Fruit fly (Drosophila melanogaster) whole organism, embryonic: ENCODE measurements around the gene CG3198.

ENCODE experiments used
- Bgb ChIP-seq: fragments of 200-800 bp; sonication (Bioruptor generic); IDR thresholded peaks from 2 replicates; pipeline ENCODE4 v1.3.6; 2022; ENCODE audit warnings: missing biosample characterization, missing genetic modification characterization; ENCODE audit not compliant: partially characterized antibody
- CG11695 ChIP-seq: fragments of 200-800 bp; sonication (Bioruptor generic); IDR thresholded peaks from 3 replicates; pipeline ENCODE4 v1.3.6; 2022; ENCODE audit warnings: missing biosample characterization, missing genetic modification characterization
- CG13424 ChIP-seq: fragments of 200-800 bp; sonication (Bioruptor generic); optimal IDR thresholded peaks from 2 replicates; lab custom pipeline; 2019; ENCODE audit warnings: missing biosample characterization, mild to moderate bottlenecking, missing genetic modification characterization, moderate library complexity
- CG14050 ChIP-seq: fragments of 200-800 bp; sonication (Bioruptor generic); IDR thresholded peaks from 3 replicates; pipeline ENCODE4 v1.3.6; 2022; ENCODE audit warnings: missing biosample characterization, missing genetic modification characterization
- CG17186 ChIP-seq: fragments of 200-800 bp; sonication (Bioruptor generic); optimal IDR thresholded peaks from 3 replicates; lab custom pipeline; 2017; ENCODE audit warnings: missing biosample characterization, missing genetic modification reagents, missing genetic modification characterization
- CG2202 ChIP-seq: fragments of 200-800 bp; sonication (Bioruptor generic); optimal IDR thresholded peaks from 2 replicates; lab custom pipeline; 2018; ENCODE audit warnings: missing biosample characterization, mild to moderate bottlenecking, missing genetic modification characterization
- CG2712 ChIP-seq: fragments of 200-800 bp; optimal IDR thresholded peaks from 3 replicates; lab custom pipeline; 2019; ENCODE audit warnings: missing biosample characterization, mild to moderate bottlenecking, missing genetic modification characterization, moderate library complexity
- CG31441 ChIP-seq: fragments of 200-800 bp; sonication (Bioruptor generic); IDR thresholded peaks from 2 replicates; pipeline ENCODE4 v1.3.6; 2022; ENCODE audit warnings: missing biosample characterization, missing genetic modification characterization
- CG3838 ChIP-seq: fragments of 200-800 bp; sonication (Bioruptor generic); optimal IDR thresholded peaks from 3 replicates; lab custom pipeline; 2016; ENCODE audit warnings: missing biosample characterization, missing genetic modification characterization
- CG4404 ChIP-seq: fragments of 200-800 bp; sonication (Bioruptor generic); IDR thresholded peaks from 2 replicates; pipeline ENCODE4 v1.3.6; 2022; ENCODE audit warnings: missing biosample characterization, missing genetic modification characterization
- CG9609 ChIP-seq: fragments of 200-800 bp; sonication (Bioruptor generic); optimal IDR thresholded peaks from 3 replicates; lab custom pipeline; 2016; ENCODE audit warnings: missing biosample characterization, missing genetic modification characterization
- D19A ChIP-seq: fragments of 200-800 bp; optimal IDR thresholded peaks from 3 replicates; lab custom pipeline; 2019; ENCODE audit warnings: missing biosample characterization, mild to moderate bottlenecking, missing genetic modification characterization, moderate library complexity
- Deaf1 ChIP-seq: fragments of 200-800 bp; optimal IDR thresholded peaks from 3 replicates; lab custom pipeline; 2019; ENCODE audit warnings: missing biosample characterization, mild to moderate bottlenecking, missing genetic modification characterization, moderate library complexity
- Gsc ChIP-seq: fragments of 200-800 bp; sonication (Bioruptor generic); IDR thresholded peaks from 2 replicates; pipeline ENCODE4 v1.3.6; 2022; ENCODE audit warnings: missing biosample characterization, missing genetic modification characterization
- HLH3B ChIP-seq: fragments of 200-800 bp; sonication (Bioruptor generic); IDR thresholded peaks from 2 replicates; pipeline ENCODE4 v1.3.6; 2022; ENCODE audit warnings: missing biosample characterization, missing genetic modification characterization
- Hmx ChIP-seq: fragments of 200-800 bp; sonication (Bioruptor generic); optimal IDR thresholded peaks from 2 replicates; lab custom pipeline; 2016; ENCODE audit warnings: missing biosample characterization, missing genetic modification characterization
- MTF-1 ChIP-seq: fragments of 200-800 bp; sonication (Bioruptor generic); optimal IDR thresholded peaks from 2 replicates; lab custom pipeline; 2018; ENCODE audit warnings: missing biosample characterization, mild to moderate bottlenecking, missing genetic modification characterization, borderline replicate concordance
- Mes4 ChIP-seq: fragments of 200-800 bp; sonication (Bioruptor generic); optimal IDR thresholded peaks from 2 replicates; lab custom pipeline; 2016; ENCODE audit warnings: missing biosample characterization, missing genetic modification characterization
- NFAT ChIP-seq: fragments of 200-800 bp; sonication (Bioruptor generic); IDR thresholded peaks from 2 replicates; pipeline ENCODE4 v1.3.6; 2022; ENCODE audit warnings: missing biosample characterization, missing genetic modification characterization
- Neu2 ChIP-seq: fragments of 200-800 bp; sonication (Bioruptor generic); optimal IDR thresholded peaks from 3 replicates; lab custom pipeline; 2016; ENCODE audit warnings: missing biosample characterization, missing genetic modification characterization, borderline replicate concordance
- Sry-δ ChIP-seq: fragments of 200-800 bp; sonication (Bioruptor generic); optimal IDR thresholded peaks from 2 replicates; lab custom pipeline; 2016; ENCODE audit warnings: missing biosample characterization, missing genetic modification characterization
- Tbp ChIP-seq: fragments of >200 bp; optimal IDR thresholded peaks from 2 replicates; lab custom pipeline; 2018; ENCODE audit warnings: missing biosample characterization, missing genetic modification characterization
- ab ChIP-seq: fragments of 200-800 bp; sonication (Bioruptor generic); optimal IDR thresholded peaks from 2 replicates; lab custom pipeline; 2016; ENCODE audit warnings: missing biosample characterization, missing genetic modification characterization
- ac ChIP-seq: fragments of 200-800 bp; sonication (Bioruptor generic); optimal IDR thresholded peaks from 3 replicates; lab custom pipeline; 2017; ENCODE audit warnings: missing biosample characterization, mild to moderate bottlenecking, missing genetic modification characterization
- al ChIP-seq: fragments of 200-800 bp; sonication (Bioruptor generic); IDR thresholded peaks from 2 replicates; pipeline ENCODE4 v1.3.6; 2022; ENCODE audit warnings: missing biosample characterization, missing genetic modification characterization
- da ChIP-seq: fragments of 200-800 bp; sonication (Bioruptor generic); optimal IDR thresholded peaks from 2 replicates; lab custom pipeline; 2016; ENCODE audit warnings: missing biosample characterization, missing genetic modification characterization
- dati ChIP-seq: fragments of 200-800 bp; sonication (Bioruptor generic); IDR thresholded peaks from 2 replicates; pipeline ENCODE4 v1.3.6; 2022; ENCODE audit warnings: missing biosample characterization, missing genetic modification characterization
- dysf ChIP-seq: fragments of 200-800 bp; sonication (Bioruptor generic); IDR thresholded peaks from 3 replicates; pipeline ENCODE4 v1.3.6; 2022; ENCODE audit warnings: missing biosample characterization, missing genetic modification characterization
- en ChIP-seq: fragments of 200-800 bp; sonication (Bioruptor generic); optimal IDR thresholded peaks from 2 replicates; lab custom pipeline; 2016; ENCODE audit warnings: missing biosample characterization, missing genetic modification characterization
- eve ChIP-seq, 2 experiments: fragments of >200 bp; optimal IDR thresholded peaks; 2 replicates each; lab custom pipeline; 2017; ENCODE audit warnings: missing biosample characterization in 2 of 2, missing genetic modification characterization in 2 of 2
- fd64A ChIP-seq: fragments of 200-800 bp; sonication (Bioruptor generic); optimal IDR thresholded peaks from 3 replicates; lab custom pipeline; 2018; ENCODE audit warnings: missing biosample characterization, mild to moderate bottlenecking, missing genetic modification characterization
- ham ChIP-seq: fragments of 200-800 bp; sonication (Bioruptor generic); IDR thresholded peaks from 2 replicates; pipeline ENCODE4 v1.3.6; 2022; ENCODE audit warnings: missing biosample characterization, missing genetic modification characterization
- hkb ChIP-seq, 2 experiments: fragments of 200-800 bp in 1 of 2; fragments of >200 bp in 1 of 2; sonication (Bioruptor generic) in 1 of 2; IDR thresholded peaks in 1 of 2; optimal IDR thresholded peaks in 1 of 2; 2 replicates each; pipeline versions ENCODE4 v1.3.6 to Lab custom; 2017 to 2022; ENCODE audit warnings: missing biosample characterization in 1 of 2, missing genetic modification characterization in 1 of 2
- kay ChIP-seq: fragments of 200-800 bp; sonication (Bioruptor generic); optimal IDR thresholded peaks from 2 replicates; lab custom pipeline; 2016; ENCODE audit warnings: missing biosample characterization, missing genetic modification characterization
- nom ChIP-seq: fragments of 200-800 bp; sonication (Bioruptor generic); optimal IDR thresholded peaks from 2 replicates; lab custom pipeline; 2017; ENCODE audit warnings: missing biosample characterization, missing genetic modification characterization, mild to moderate bottlenecking, moderate library complexity, missing genetic modification reagents
- org-1 ChIP-seq: fragments of 200-800 bp; sonication (Bioruptor generic); optimal IDR thresholded peaks from 2 replicates; lab custom pipeline; 2017; ENCODE audit warnings: missing biosample characterization, missing genetic modification characterization
- otp ChIP-seq: fragments of 200-800 bp; sonication (Bioruptor generic); IDR thresholded peaks from 3 replicates; pipeline ENCODE4, ENCODE4 v1.3.6; 2022; ENCODE audit warnings: missing biosample characterization, missing genetic modification characterization
- pan ChIP-seq, 4 experiments: fragments of >200 bp in 3 of 4; fragments of 200-800 bp in 1 of 4; sonication (Bioruptor generic) in 1 of 4; optimal IDR thresholded peaks in 3 of 4; IDR thresholded peaks in 1 of 4; 2 replicates each; pipeline versions ENCODE4 v1.3.6 to Lab custom; 2017 to 2022; ENCODE audit warnings: missing biosample characterization in 2 of 4, missing genetic modification characterization in 2 of 4, mixed read lengths in 1 of 4
- phol ChIP-seq: fragments of 200-800 bp; sonication (Bioruptor generic); optimal IDR thresholded peaks from 3 replicates; lab custom pipeline; 2018; ENCODE audit warnings: missing biosample characterization, mild to moderate bottlenecking, missing genetic modification characterization, moderate library complexity
- run ChIP-seq: fragments of 200-800 bp; sonication (Bioruptor generic); optimal IDR thresholded peaks from 3 replicates; lab custom pipeline; 2018; ENCODE audit warnings: missing biosample characterization, mild to moderate bottlenecking, missing genetic modification characterization
- sc ChIP-seq, 3 experiments: fragments of >200 bp in 2 of 3; fragments of 200-800 bp in 1 of 3; sonication (Bioruptor generic) in 1 of 3; optimal IDR thresholded peaks; 2 replicates in 2 of 3; 3 replicates in 1 of 3; lab custom pipeline; 2017; ENCODE audit warnings: mild to moderate bottlenecking in 1 of 3, missing biosample characterization in 1 of 3, missing genetic modification characterization in 1 of 3, missing genetic modification reagents in 1 of 3
- sens-2 ChIP-seq: fragments of 200-800 bp; sonication (Bioruptor generic); IDR thresholded peaks from 2 replicates; pipeline ENCODE4 v1.3.6; 2022; ENCODE audit warnings: missing biosample characterization, missing genetic modification characterization
- sim ChIP-seq: fragments of 200-800 bp; sonication (Bioruptor generic); IDR thresholded peaks from 2 replicates; pipeline ENCODE4 v1.3.6; 2022; ENCODE audit warnings: missing biosample characterization, missing genetic modification characterization
- sima ChIP-seq: fragments of 200-800 bp; sonication (Bioruptor generic); optimal IDR thresholded peaks from 2 replicates; lab custom pipeline; 2016; ENCODE audit warnings: missing biosample characterization, missing genetic modification characterization
- tin ChIP-seq: fragments of 200-800 bp; sonication (Bioruptor generic); optimal IDR thresholded peaks from 3 replicates; lab custom pipeline; 2016; ENCODE audit warnings: missing biosample characterization, missing genetic modification characterization
- wdn ChIP-seq: fragments of 200-800 bp; sonication (Bioruptor generic); IDR thresholded peaks from 2 replicates; pipeline ENCODE4 v1.3.6; 2022; ENCODE audit warnings: missing biosample characterization, missing genetic modification characterization
- zen ChIP-seq: fragments of 200-800 bp; sonication (Bioruptor generic); optimal IDR thresholded peaks from 3 replicates; lab custom pipeline; 2018; ENCODE audit warnings: missing biosample characterization, mild to moderate bottlenecking, missing genetic modification characterization, moderate library complexity
- zfh1 ChIP-seq: fragments of 200-800 bp; sonication (Bioruptor generic); IDR thresholded peaks from 3 replicates; pipeline ENCODE4 v1.3.6; 2022; ENCODE audit warnings: missing biosample characterization, missing genetic modification characterization

Gene CG3198

dm6 chrX:6654198-6654831, 19.5 kb downstream of the CG3198 start, which contains the start of the genes CG3226 and Cdc7 (continued):
- TF ChIP-seq Deaf1 (tag; lab: Kevin White, UChicago) (no peak), CG17186 (GFP tag; lab: Kevin White, UChicago) (peak; percentile 65), CG2712 (tag; lab: Kevin White, UChicago) (peak; percentile 63), pan (optimal IDR thresholded peaks at IDR 0.05; lab: Kevin White, UChicago) (no peak), pan (GFP tag; optimal IDR thresholded peaks at IDR 0.05 in 1 of 2, IDR thresholded peaks at IDR 0.05 in 1 of 2) (peak in 1 of 2 experiments; percentile 58), NFAT (GFP tag; lab: Robert Waterston, UW) (peak; percentile 58; the same call in 1 of the 2 replicates), fd64A (GFP tag; lab: Kevin White, UChicago) (peak; percentile 22), Bgb (GFP tag; lab: Robert Waterston, UW) (peak; percentile 87), Tbp (no peak), D19A (tag; lab: Kevin White, UChicago) (peak; percentile 41), CG9609 (GFP tag; lab: Kevin White, UChicago) (peak; percentile 46), sima (GFP tag; lab: Kevin White, UChicago) (no peak), CG2202 (tag; lab: Kevin White, UChicago) (peak; percentile 58), CG4404 (GFP tag; lab: Robert Waterston, UW) (no peak), Gsc (no peak), HLH3B (GFP tag; lab: Robert Waterston, UW) (peak; percentile 46; the same call in 1 of the 2 replicates), CG13424 (tag; lab: Kevin White, UChicago) (peak; percentile 42), Hmx (GFP tag; lab: Kevin White, UChicago) (no peak), ac (GFP tag; lab: Kevin White, UChicago) (peak; percentile 47), sim (no peak), Sry-δ (GFP tag; lab: Kevin White, UChicago) (peak; percentile 73), tin (GFP tag; lab: Kevin White, UChicago) (peak; percentile 31), CG11695 (GFP tag; lab: Robert Waterston, UW) (peak; percentile 65; the same call in 2 of the 3 replicates), Neu2 (no peak), eve (GFP tag; optimal IDR thresholded peaks at IDR 0.05; lab: Kevin White, UChicago) (no peak), ab (no peak), CG3838 (peak; percentile 35), al (GFP tag; lab: Robert Waterston, UW) (peak; percentile 45; the same call in 1 of the 2 replicates), kay (GFP tag; lab: Kevin White, UChicago) (no peak), run (tag; lab: Kevin White, UChicago) (no peak), sc (optimal IDR thresholded peaks at IDR 0.05; lab: Kevin White, UChicago) (no peak), sc (GFP tag; optimal IDR thresholded peaks at IDR 0.05; lab: Kevin White, UChicago) (peak; percentile 48), da (GFP tag; lab: Kevin White, UChicago) (no peak), nom (peak; percentile 53), Mes4 (peak; percentile 66), org-1 (peak; percentile 52), wdn (no peak), zfh1 (peak; percentile 68), en (GFP tag; lab: Kevin White, UChicago) (no peak), dati (GFP tag; lab: Robert Waterston, UW) (0 out of 2 replicates have a peak, but pooled peaks have one; percentile 35), sens-2 (no peak), CG14050 (peak; percentile 48; the same call in 1 of the 3 replicates), otp (GFP tag; lab: Robert Waterston, UW) (0 out of 3 replicates have a peak, but pooled peaks have one; percentile 36), zen (tag; lab: Kevin White, UChicago) (peak; percentile 23), ham (GFP tag; lab: Robert Waterston, UW) (no peak), phol (tag; lab: Kevin White, UChicago) (peak; percentile 74), dysf (peak; percentile 51; the same call in 1 of the 3 replicates), CG31441 (GFP tag; lab: Robert Waterston, UW) (peak; percentile 76), MTF-1 (GFP tag; lab: Kevin White, UChicago) (peak; percentile 2), hkb (optimal IDR thresholded peaks at IDR 0.05; lab: Kevin White, UChicago) (no peak), hkb (GFP tag; IDR thresholded peaks at IDR 0.05; lab: Robert Waterston, UW) (peak; percentile 41; the same call in 1 of the 2 replicates)
